Worm (Caenorhabditis elegans) whole organism, L2 larva: ENCODE results near the gene srt-29.

Experiments used
- C34F6.9 ChIP-seq: fragments of 150-350 bp; optimal IDR thresholded peaks from 2 replicates; lab custom pipeline; 2014; ENCODE audit warnings: missing biosample characterization, missing genetic modification characterization
- F13H6.1 ChIP-seq: sonication (generic microtip); optimal IDR thresholded peaks from 2 replicates; lab custom pipeline; 2016; ENCODE audit warnings: missing genetic modification characterization, missing compliant biosample characterization
- R02D3.7 ChIP-seq: fragments of 150-350 bp; optimal IDR thresholded peaks from 2 replicates; lab custom pipeline; 2014; ENCODE audit warnings: missing biosample characterization, missing genetic modification characterization
- ZK546.5 ChIP-seq: sonication (generic microtip); optimal IDR thresholded peaks from 2 replicates; lab custom pipeline; 2017; ENCODE audit warnings: missing biosample characterization, missing genetic modification characterization
- alr-1 ChIP-seq: fragments of 150-350 bp; optimal IDR thresholded peaks from 2 replicates; lab custom pipeline; 2014; ENCODE audit warnings: missing biosample characterization, missing genetic modification characterization
- aly-2 ChIP-seq: fragments of 150-350 bp; optimal IDR thresholded peaks from 2 replicates; lab custom pipeline; 2014; ENCODE audit warnings: missing biosample characterization, missing genetic modification characterization
- ama-1 ChIP-seq: fragments of 150-350 bp; optimal IDR thresholded peaks from 2 replicates; lab custom pipeline; 2018; ENCODE audit warnings: inconsistent platforms
- ceh-16 ChIP-seq: fragments of 150-350 bp; optimal IDR thresholded peaks from 2 replicates; lab custom pipeline; 2014; ENCODE audit warnings: missing biosample characterization, missing genetic modification characterization
- ceh-82 ChIP-seq: fragments of 150-350 bp; optimal IDR thresholded peaks from 2 replicates; lab custom pipeline; 2014; ENCODE audit warnings: missing biosample characterization, missing genetic modification characterization
- crh-2 ChIP-seq: sonication (generic microtip); optimal IDR thresholded peaks from 2 replicates; lab custom pipeline; 2017; ENCODE audit warnings: missing biosample characterization, missing genetic modification characterization
- dmd-4 ChIP-seq: sonication (generic microtip); optimal IDR thresholded peaks from 2 replicates; lab custom pipeline; 2017; ENCODE audit warnings: missing biosample characterization, missing genetic modification characterization
- egl-27 ChIP-seq: sonication (generic microtip); optimal IDR thresholded peaks from 3 replicates; lab custom pipeline; 2017; ENCODE audit warnings: missing biosample characterization, missing genetic modification reagents, missing genetic modification characterization
- elt-1 ChIP-seq: fragments of 150-350 bp; optimal IDR thresholded peaks from 2 replicates; lab custom pipeline; 2014; ENCODE audit warnings: missing biosample characterization, missing genetic modification characterization
- fos-1 ChIP-seq: fragments of 150-350 bp; optimal IDR thresholded peaks from 2 replicates; lab custom pipeline; 2014; ENCODE audit warnings: missing biosample characterization, missing genetic modification characterization
- gmeb-1 ChIP-seq: fragments of 150-350 bp; optimal IDR thresholded peaks from 2 replicates; lab custom pipeline; 2014; ENCODE audit warnings: missing biosample characterization, missing genetic modification characterization
- lin-13 ChIP-seq: fragments of 150-350 bp; optimal IDR thresholded peaks from 2 replicates; lab custom pipeline; 2014; ENCODE audit warnings: missing biosample characterization, missing genetic modification reagents, missing genetic modification characterization
- lin-39 ChIP-seq: fragments of 150-350 bp; optimal IDR thresholded peaks from 2 replicates; lab custom pipeline; 2014; ENCODE audit warnings: missing biosample characterization, missing genetic modification reagents, missing genetic modification characterization
- lsy-2 ChIP-seq, 2 experiments: fragments of 150-350 bp in 1 of 2; sonication (generic microtip) in 1 of 2; optimal IDR thresholded peaks; 2 replicates each; lab custom pipeline; 2014 to 2017; ENCODE audit warnings: missing biosample characterization in 2 of 2, missing genetic modification characterization in 2 of 2
- mab-5 ChIP-seq: fragments of 150-350 bp; optimal IDR thresholded peaks from 2 replicates; lab custom pipeline; 2014; ENCODE audit warnings: missing biosample characterization, missing genetic modification characterization
- mbf-1 ChIP-seq: sonication (generic microtip); optimal IDR thresholded peaks from 2 replicates; lab custom pipeline; 2017; ENCODE audit warnings: missing biosample characterization, missing genetic modification characterization
- nhr-10 ChIP-seq: sonication (generic microtip); optimal IDR thresholded peaks from 2 replicates; lab custom pipeline; 2017; ENCODE audit warnings: missing biosample characterization, missing genetic modification characterization
- nhr-11 ChIP-seq: fragments of 150-350 bp; optimal IDR thresholded peaks from 2 replicates; lab custom pipeline; 2014; ENCODE audit warnings: missing biosample characterization, missing genetic modification characterization
- nhr-12 ChIP-seq: fragments of 150-350 bp; optimal IDR thresholded peaks from 2 replicates; lab custom pipeline; 2014; ENCODE audit warnings: missing biosample characterization, missing genetic modification characterization
- nhr-129 ChIP-seq: fragments of 150-350 bp; optimal IDR thresholded peaks from 2 replicates; lab custom pipeline; 2014; ENCODE audit warnings: missing biosample characterization, missing genetic modification characterization
- nhr-21 ChIP-seq: fragments of 150-350 bp; optimal IDR thresholded peaks from 2 replicates; lab custom pipeline; 2014; ENCODE audit warnings: missing biosample characterization, missing genetic modification characterization
- nhr-25 ChIP-seq: fragments of 150-350 bp; sonication (generic microtip); optimal IDR thresholded peaks from 3 replicates; lab custom pipeline; 2014; ENCODE audit warnings: missing biosample characterization, missing genetic modification characterization
- nhr-6 ChIP-seq: fragments of 150-350 bp; optimal IDR thresholded peaks from 2 replicates; lab custom pipeline; 2014; ENCODE audit warnings: missing biosample characterization, missing genetic modification characterization
- nhr-77 ChIP-seq: fragments of 150-350 bp; optimal IDR thresholded peaks from 2 replicates; lab custom pipeline; 2014; ENCODE audit warnings: missing biosample characterization, missing genetic modification characterization
- peb-1 ChIP-seq: fragments of 150-350 bp; optimal IDR thresholded peaks from 2 replicates; lab custom pipeline; 2014; ENCODE audit warnings: missing biosample characterization, missing genetic modification characterization
- sem-4 ChIP-seq: fragments of 150-350 bp; optimal IDR thresholded peaks from 2 replicates; lab custom pipeline; 2014; ENCODE audit warnings: missing biosample characterization, missing genetic modification reagents, missing genetic modification characterization
- skn-1 ChIP-seq: sonication (generic microtip); optimal IDR thresholded peaks from 2 replicates; lab custom pipeline; 2017; ENCODE audit warnings: missing biosample characterization, missing genetic modification characterization
- sma-3 ChIP-seq: sonication (generic microtip); optimal IDR thresholded peaks from 2 replicates; lab custom pipeline; 2016; ENCODE audit warnings: missing genetic modification reagents, missing genetic modification characterization, missing compliant biosample characterization
- sma-9 ChIP-seq, 2 experiments: fragments of 150-350 bp in 1 of 2; sonication (generic microtip) in 1 of 2; optimal IDR thresholded peaks; 2 replicates each; lab custom pipeline; 2014 to 2016; ENCODE audit warnings: missing genetic modification characterization in 2 of 2, mild to moderate bottlenecking in 1 of 2, missing biosample characterization in 1 of 2, missing compliant biosample characterization in 1 of 2, missing genetic modification reagents in 1 of 2, moderate library complexity in 1 of 2
- snpc-4 ChIP-seq: fragments of 150-350 bp; optimal IDR thresholded peaks from 2 replicates; lab custom pipeline; 2014; ENCODE audit warnings: missing biosample characterization, missing genetic modification characterization
- unc-55 ChIP-seq: fragments of 150-350 bp; sonication (generic microtip); optimal IDR thresholded peaks from 3 replicates; lab custom pipeline; 2014; ENCODE audit warnings: missing biosample characterization, missing genetic modification reagents, missing genetic modification characterization
- zag-1 ChIP-seq: fragments of 150-350 bp; optimal IDR thresholded peaks from 2 replicates; lab custom pipeline; 2014; ENCODE audit warnings: missing biosample characterization, missing genetic modification characterization

Gene srt-29

DNA sequence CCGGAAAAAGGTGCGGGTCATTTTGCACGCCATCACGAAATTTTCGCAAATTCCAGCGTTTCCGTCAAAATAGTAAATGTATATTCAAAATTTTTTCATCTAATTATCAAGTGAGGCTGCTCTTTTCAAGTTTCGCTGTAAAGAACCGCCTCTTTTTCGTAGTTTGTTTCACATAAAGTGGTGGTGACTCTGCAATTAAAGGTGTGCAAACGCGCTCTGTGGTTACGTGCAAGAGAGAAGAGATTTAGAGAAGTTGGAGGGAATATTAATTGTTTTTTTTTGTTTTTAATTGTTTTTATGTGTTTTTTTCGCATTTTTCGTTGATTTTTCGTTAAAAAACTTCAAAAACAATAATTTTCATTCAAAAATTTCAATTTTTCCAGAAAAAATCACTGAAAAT is 46.3 kb downstream of the srt-29 start, which contains the start of gene W02G9.3:
TSS of gene W02G9.3 (plus strand) at position 384 of the 400 bp plus-strand sequence.
- TF ChIP-seq elt-1 (tag; lab: Kevin White, UChicago) (no peak), fos-1 (tag; lab: Kevin White, UChicago) (peak; percentile 52), nhr-25 (tag; lab: Kevin White, UChicago) (peak; percentile 52), lin-39 (tag; lab: Kevin White, UChicago) (no peak), sma-3 (GFP tag; lab: Kevin White, UChicago) (peak; percentile 75), nhr-129 (tag; lab: Kevin White, UChicago) (peak; percentile 75), C34F6.9 (tag; lab: Kevin White, UChicago) (peak; percentile 92), ama-1 (lab: Kevin White, UChicago) (no peak), lsy-2 (tag; optimal IDR thresholded peaks at IDR 0.05; lab: Kevin White, UChicago) (peak; percentile 53 to 88), gmeb-1 (tag; lab: Kevin White, UChicago) (peak; percentile 84), egl-27 (tag; lab: Kevin White, UChicago) (peak; percentile 23), ceh-82 (tag; lab: Kevin White, UChicago) (no peak), mab-5 (tag; lab: Kevin White, UChicago) (peak; percentile 94), sma-9 (GFP tag; optimal IDR thresholded peaks at IDR 0.05; lab: Kevin White, UChicago) (peak; percentile 65), sma-9 (tag; optimal IDR thresholded peaks at IDR 0.05; lab: Kevin White, UChicago) (no peak), crh-2 (tag; lab: Kevin White, UChicago) (peak; percentile 82), dmd-4 (tag; lab: Kevin White, UChicago) (no peak), mbf-1 (tag; lab: Kevin White, UChicago) (no peak), F13H6.1 (tag; lab: Kevin White, UChicago) (peak; percentile 71), peb-1 (tag; lab: Kevin White, UChicago) (no peak), alr-1 (no peak), lin-13 (GFP tag; lab: Kevin White, UChicago) (peak; percentile 89), unc-55 (GFP tag; lab: Kevin White, UChicago) (peak; percentile 94), skn-1 (tag; lab: Kevin White, UChicago) (no peak), zag-1 (tag; lab: Kevin White, UChicago) (peak; percentile 43), nhr-11 (tag; lab: Kevin White, UChicago) (peak; percentile 87), ceh-16 (tag; lab: Kevin White, UChicago) (no peak), sem-4 (tag; lab: Kevin White, UChicago) (no peak), nhr-21 (tag; lab: Kevin White, UChicago) (peak; percentile 43), nhr-10 (tag; lab: Kevin White, UChicago) (no peak), snpc-4 (tag; lab: Kevin White, UChicago) (peak; percentile 50), nhr-12 (tag; lab: Kevin White, UChicago) (no peak), nhr-6 (tag; lab: Kevin White, UChicago) (peak; percentile 22), nhr-77 (tag; lab: Kevin White, UChicago) (no peak), R02D3.7 (no peak), aly-2 (tag; lab: Kevin White, UChicago) (no peak), ZK546.5 (tag; lab: Kevin White, UChicago) (no peak)

DNA sequence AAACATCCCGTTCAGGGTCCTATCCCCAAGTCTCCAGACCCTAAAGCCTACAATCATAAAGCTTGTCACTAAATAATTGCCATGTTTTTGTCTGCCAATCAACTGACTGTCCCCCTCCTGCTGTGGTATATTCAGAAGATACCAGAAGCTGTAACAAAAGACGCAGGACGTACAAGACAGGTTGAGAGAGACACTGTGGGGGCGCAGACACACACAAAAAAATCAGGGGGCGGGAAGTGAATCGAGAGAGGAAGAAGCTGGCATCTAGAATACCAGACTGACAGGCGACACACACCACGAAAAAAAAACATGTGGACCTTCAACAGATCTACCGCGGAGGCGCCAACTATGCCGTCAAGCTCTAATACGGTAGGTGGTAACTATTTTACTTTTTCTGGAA is 47.8 kb downstream of the srt-29 start, which contains the start of gene kel-8:
TSS of gene kel-8 (plus strand) at position 301 of the 400 bp plus-strand sequence.
- TF ChIP-seq nhr-25 (tag; lab: Kevin White, UChicago) (peak; percentile 28), R02D3.7 (no peak)
